Worm (Caenorhabditis elegans): Measurements from ENCODE around the gene R13H4.6.
A peak's percentile ranks its signal among the peaks of the same experiment; 100 is the strongest.
"Not testable (repeated sequence)": the region's sequence is repeated elsewhere in the genome, so short reads cannot be mapped to it uniquely, and the experiment has no call there.

R13H4.6 gene

ce11 chrV:11823125-11823833, 39.6 kb upstream of the R13H4.6 start:
- not testable (repeated sequence) for TF ChIP-seq daf-16 (GFP tag; optimal IDR thresholded peaks at IDR 0.05)
- TF ChIP-seq daf-16 (tag; optimal IDR thresholded peaks at IDR 0.05) (peak; percentile 34), lin-38 (GFP tag; IDR thresholded peaks at IDR 0.05) (0 out of 2 replicates have a peak, but pooled peaks have one; percentile 22), nhr-28 (tag; optimal IDR thresholded peaks at IDR 0.05) (peak; percentile 62), dve-1 (tag; optimal IDR thresholded peaks at IDR 0.05; ENCODE audit: insufficient read depth) (peak; percentile 63), dmd-6 (GFP tag; IDR thresholded peaks at IDR 0.05) (peak; percentile 41), ama-1 (optimal IDR thresholded peaks at IDR 0.05) (peak; percentile 0)

DNA sequence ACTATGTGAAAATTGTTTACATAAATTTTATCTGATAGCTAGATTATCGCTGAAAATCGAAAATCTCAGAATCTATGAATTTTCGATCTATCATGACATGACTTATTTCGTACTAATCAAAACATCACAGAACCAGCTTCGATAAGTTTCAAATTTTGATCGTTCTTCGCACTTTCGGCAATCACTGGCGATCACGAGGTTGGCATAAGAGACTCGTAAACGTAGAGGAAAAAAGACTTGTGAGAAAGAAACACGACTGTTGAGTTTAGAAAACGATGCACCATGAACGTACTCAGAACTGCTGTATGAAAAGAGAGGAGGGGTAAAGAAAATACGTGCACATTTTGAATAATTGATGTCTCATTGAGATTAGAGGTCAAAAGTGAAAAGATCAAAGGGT, 38.9 kb upstream of the R13H4.6 start:
- no peak for TF ChIP-seq daf-19 (GFP tag; conservative IDR thresholded peaks at IDR 0.05)
- no peak for TF ChIP-seq ceh-28 (tag; optimal IDR thresholded peaks at IDR 0.05)
- no peak for TF ChIP-seq ctbp-1 (GFP tag; IDR thresholded peaks at IDR 0.05)
- no peak for TF ChIP-seq ztf-11 (tag; optimal IDR thresholded peaks at IDR 0.05)
- no peak for TF ChIP-seq Y105C5A.15 (GFP tag; IDR thresholded peaks at IDR 0.05)
- no peak for TF ChIP-seq dmd-8 (GFP tag; IDR thresholded peaks at IDR 0.05)
- no peak for TF ChIP-seq snpc-4 (tag; optimal IDR thresholded peaks at IDR 0.05)
- TF ChIP-seq lin-38 (GFP tag; IDR thresholded peaks at IDR 0.05): peak; percentile 19; the same call in 1 of the 2 replicates
- peak; percentile 60 for TF ChIP-seq nhr-102 (tag; optimal IDR thresholded peaks at IDR 0.05)
- TF ChIP-seq F37D6.2 (tag; optimal IDR thresholded peaks at IDR 0.05): no peak
- TF ChIP-seq nhr-25 (tag; optimal IDR thresholded peaks at IDR 0.05; ENCODE audit: borderline replicate concordance, insufficient read depth): no peak
- no peak for TF ChIP-seq dmd-9 (GFP tag; IDR thresholded peaks at IDR 0.05)
- no peak for TF ChIP-seq ZK337.2 (GFP tag; IDR thresholded peaks at IDR 0.05)
- peak; percentile 28 for TF ChIP-seq lin-13 (GFP tag; optimal IDR thresholded peaks at IDR 0.05)
- peak; percentile 77 to 98 for TF ChIP-seq hif-1 (tag; optimal IDR thresholded peaks at IDR 0.05)
- no peak for TF ChIP-seq ceh-62 (tag; optimal IDR thresholded peaks at IDR 0.05)
- TF ChIP-seq Y75B8A.6 (GFP tag; IDR thresholded peaks at IDR 0.05): 0 out of 2 replicates have a peak, but pooled peaks have one; percentile 66
- peak; percentile 14 for TF ChIP-seq T20F7.1 (GFP tag; optimal IDR thresholded peaks at IDR 0.05)
- 0 out of 2 replicates have a peak, but pooled peaks have one; percentile 26 for TF ChIP-seq zfp-3 (GFP tag; conservative IDR thresholded peaks at IDR 0.05)
- no peak for TF ChIP-seq ces-1 (GFP tag; optimal IDR thresholded peaks at IDR 0.05)
- TF ChIP-seq gei-8 (GFP tag; optimal IDR thresholded peaks at IDR 0.05): no peak
- TF ChIP-seq daf-12 (tag; optimal IDR thresholded peaks at IDR 0.05): no peak
- TF ChIP-seq egl-43 (GFP tag; IDR thresholded peaks at IDR 0.05): no peak
- peak; percentile 96 for TF ChIP-seq hlh-11 (tag; optimal IDR thresholded peaks at IDR 0.05)
- peak; percentile 93 for TF ChIP-seq dve-1 (tag; optimal IDR thresholded peaks at IDR 0.05; ENCODE audit: insufficient read depth)
- TF ChIP-seq daf-16 (GFP tag; optimal IDR thresholded peaks at IDR 0.05): peak in 1 of 2 experiments; percentile 52
- TF ChIP-seq daf-16 (tag; optimal IDR thresholded peaks at IDR 0.05): peak; percentile 89
- no peak for TF ChIP-seq D1046.2 (GFP tag; IDR thresholded peaks at IDR 0.05)
- TF ChIP-seq lin-39 (tag; optimal IDR thresholded peaks at IDR 0.05): no peak
- no peak for TF ChIP-seq spr-3 (GFP tag; optimal IDR thresholded peaks at IDR 0.05)
- no peak for TF ChIP-seq F44E2.7 (GFP tag; IDR thresholded peaks at IDR 0.05)
- TF ChIP-seq lir-3 (tag; optimal IDR thresholded peaks at IDR 0.05): no peak
- TF ChIP-seq mep-1 (tag; optimal IDR thresholded peaks at IDR 0.05): peak; percentile 79
- TF ChIP-seq lim-7 (GFP tag; IDR thresholded peaks at IDR 0.05): no peak
- peak; percentile 43 for TF ChIP-seq hmg-1.1 (GFP tag; IDR thresholded peaks at IDR 0.05)
- peak; percentile 95 for TF ChIP-seq dmd-6 (GFP tag; IDR thresholded peaks at IDR 0.05)
- no peak for TF ChIP-seq aly-2 (tag; optimal IDR thresholded peaks at IDR 0.05)
- TF ChIP-seq pqm-1 (tag; optimal IDR thresholded peaks at IDR 0.05): peak; percentile 68
- TF ChIP-seq ceh-20 (GFP tag; IDR thresholded peaks at IDR 0.05): peak; percentile 63; the same call in 1 of the 2 replicates
- TF ChIP-seq zfp-2 (tag; optimal IDR thresholded peaks at IDR 0.05): no peak
- peak; percentile 95 for TF ChIP-seq hlh-30 (tag; optimal IDR thresholded peaks at IDR 0.05; ENCODE audit: insufficient read depth)
- TF ChIP-seq set-16 (GFP tag; IDR thresholded peaks at IDR 0.05): no peak
- TF ChIP-seq R02D3.7 (tag; optimal IDR thresholded peaks at IDR 0.05): no peak
- TF ChIP-seq nhr-28 (tag; optimal IDR thresholded peaks at IDR 0.05): peak; percentile 95
- no peak for TF ChIP-seq nhr-111 (GFP tag; optimal IDR thresholded peaks at IDR 0.05)
- no peak for TF ChIP-seq Y5F2A.4 (GFP tag; optimal IDR thresholded peaks at IDR 0.05)

All from whole organism, L4 larva.